Fruit fly (Drosophila melanogaster) whole organism, wandering third instar larva: ENCODE results near the gene CG12506.

ENCODE experiments used
- Abd-B ChIP-seq: fragments of >200 bp; optimal IDR thresholded peaks from 2 replicates; lab custom pipeline; 2017; ENCODE audit warnings: missing biosample characterization, missing genetic modification characterization
- Dfd ChIP-seq: fragments of >200 bp; optimal IDR thresholded peaks from 2 replicates; lab custom pipeline; 2017; ENCODE audit warnings: missing biosample characterization, missing genetic modification characterization
- GATAd ChIP-seq: sonication (Bioruptor generic); optimal IDR thresholded peaks from 2 replicates; lab custom pipeline; 2016; ENCODE audit warnings: missing biosample characterization, missing genetic modification characterization
- Hr83 ChIP-seq: fragments of 200-300 bp; sonication (Bioruptor generic); optimal IDR thresholded peaks from 2 replicates; lab custom pipeline; 2016; ENCODE audit warnings: missing biosample characterization, mild to moderate bottlenecking, missing genetic modification characterization, moderate library complexity; ENCODE audit not compliant: poor library complexity, severe bottlenecking
- N ChIP-seq: fragments of >200 bp; optimal IDR thresholded peaks from 2 replicates; lab custom pipeline; 2018; ENCODE audit warnings: missing biosample characterization, missing external identifiers, missing genetic modification characterization
- OdsH ChIP-seq: fragments of 200-800 bp; sonication (Bioruptor generic); optimal IDR thresholded peaks from 2 replicates; lab custom pipeline; 2016; ENCODE audit warnings: missing biosample characterization, mild to moderate bottlenecking, missing genetic modification characterization
- br ChIP-seq: fragments of 200-800 bp; sonication (Bioruptor generic); optimal IDR thresholded peaks from 2 replicates; lab custom pipeline; 2016; ENCODE audit warnings: missing biosample characterization, missing genetic modification characterization
- fru ChIP-seq: fragments of 200-800 bp; sonication (Bioruptor generic); optimal IDR thresholded peaks from 3 replicates; lab custom pipeline; 2016; ENCODE audit warnings: missing biosample characterization, mild to moderate bottlenecking, missing genetic modification characterization
- h ChIP-seq: fragments of 200-800 bp; sonication (Bioruptor generic); optimal IDR thresholded peaks from 3 replicates; lab custom pipeline; 2016; ENCODE audit warnings: missing biosample characterization, mild to moderate bottlenecking, missing genetic modification characterization
- lola ChIP-seq: fragments of >200 bp; optimal IDR thresholded peaks from 2 replicates; lab custom pipeline; 2017; ENCODE audit warnings: missing biosample characterization, missing genetic modification characterization
- sage ChIP-seq: fragments of 200-800 bp; sonication (Bioruptor generic); optimal IDR thresholded peaks from 2 replicates; lab custom pipeline; 2016; ENCODE audit warnings: missing biosample characterization, mild to moderate bottlenecking, missing genetic modification characterization
- usp ChIP-seq: fragments of >200 bp; optimal IDR thresholded peaks from 2 replicates; lab custom pipeline; 2017; ENCODE audit warnings: missing biosample characterization, missing genetic modification characterization

dm6 chr2L:744295-744694 lies 29.1 kb upstream of the CG12506 start, which contains the start of gene Eaat2:
- TF ChIP-seq OdsH (GFP tag; lab: Kevin White, UChicago), result no peak
- TF ChIP-seq N (GFP tag; lab: Kevin White, UChicago), result no peak
- no peak for TF ChIP-seq Abd-B (GFP tag; lab: Kevin White, UChicago)
- TF ChIP-seq br (GFP tag; lab: Kevin White, UChicago), result no peak
- no peak for TF ChIP-seq fru (GFP tag; lab: Kevin White, UChicago)
- no peak for TF ChIP-seq usp (GFP tag; lab: Kevin White, UChicago)
- no peak for TF ChIP-seq Dfd (GFP tag; lab: Kevin White, UChicago)
- TF ChIP-seq h (GFP tag; lab: Kevin White, UChicago), result no peak
- no peak for TF ChIP-seq sage (GFP tag; lab: Kevin White, UChicago)
- TF ChIP-seq lola, result no peak
- TF ChIP-seq Hr83, result no peak
- no peak for TF ChIP-seq GATAd (GFP tag; lab: Kevin White, UChicago)
